Fruit fly (Drosophila melanogaster) whole organism, embryonic: ENCODE measurements around the gene Hs2st.
A peak's percentile ranks its signal among the peaks of the same experiment; 100 is the strongest.

Source experiments
- Abd-B ChIP-seq: fragments of 200-800 bp; sonication (Bioruptor generic); optimal IDR thresholded peaks from 2 replicates; lab custom pipeline; 2018; ENCODE audit warnings: missing biosample characterization, mild to moderate bottlenecking, missing genetic modification characterization, moderate library complexity
- Bdp1 ChIP-seq: fragments of 200-800 bp; sonication (Bioruptor generic); optimal IDR thresholded peaks from 3 replicates; lab custom pipeline; 2016; ENCODE audit warnings: missing biosample characterization, missing genetic modification characterization
- CG10274 ChIP-seq: fragments of 200-800 bp; sonication (Bioruptor generic); optimal IDR thresholded peaks from 3 replicates; lab custom pipeline; 2017; ENCODE audit warnings: missing biosample characterization, mild to moderate bottlenecking, missing genetic modification characterization
- CG11085 ChIP-seq: fragments of 200-800 bp; sonication (Bioruptor generic); IDR thresholded peaks from 2 replicates; pipeline ENCODE4 v1.3.6; 2022; ENCODE audit warnings: missing biosample characterization, missing genetic modification characterization
- CG12391 ChIP-seq: fragments of 200-800 bp; sonication (Bioruptor generic); optimal IDR thresholded peaks from 3 replicates; lab custom pipeline; 2018; ENCODE audit warnings: missing biosample characterization, mild to moderate bottlenecking, missing genetic modification characterization, moderate library complexity
- CG12769 ChIP-seq: fragments of 200-800 bp; sonication (Bioruptor generic); optimal IDR thresholded peaks from 2 replicates; lab custom pipeline; 2019; ENCODE audit warnings: missing biosample characterization, mild to moderate bottlenecking, missing genetic modification characterization, moderate library complexity
- CG1647 ChIP-seq: fragments of 200-800 bp; sonication (Bioruptor generic); optimal IDR thresholded peaks from 3 replicates; lab custom pipeline; 2016; ENCODE audit warnings: missing biosample characterization, missing genetic modification characterization
- CG17829 ChIP-seq: fragments of 200-800 bp; optimal IDR thresholded peaks from 2 replicates; lab custom pipeline; 2019; ENCODE audit warnings: missing biosample characterization, mild to moderate bottlenecking, missing genetic modification characterization, moderate library complexity
- CG2116 ChIP-seq: fragments of 200-800 bp; sonication (Bioruptor generic); optimal IDR thresholded peaks from 3 replicates; lab custom pipeline; 2018; ENCODE audit warnings: missing biosample characterization, mild to moderate bottlenecking, missing genetic modification characterization
- CG2129 ChIP-seq: fragments of 200-800 bp; sonication (Bioruptor generic); IDR thresholded peaks from 2 replicates; pipeline ENCODE4 v1.3.6; 2022; ENCODE audit warnings: missing biosample characterization, missing genetic modification characterization; ENCODE audit not compliant: partially characterized antibody
- CG2712 ChIP-seq: fragments of 200-800 bp; optimal IDR thresholded peaks from 3 replicates; lab custom pipeline; 2019; ENCODE audit warnings: missing biosample characterization, mild to moderate bottlenecking, missing genetic modification characterization, moderate library complexity
- CG30403 ChIP-seq: fragments of 200-800 bp; sonication (Bioruptor generic); optimal IDR thresholded peaks from 3 replicates; lab custom pipeline; 2016; ENCODE audit warnings: missing biosample characterization, missing genetic modification characterization
- CG31441 ChIP-seq: fragments of 200-800 bp; sonication (Bioruptor generic); IDR thresholded peaks from 2 replicates; pipeline ENCODE4 v1.3.6; 2022; ENCODE audit warnings: missing biosample characterization, missing genetic modification characterization
- CG42726 ChIP-seq: fragments of 200-800 bp; sonication (Bioruptor generic); IDR thresholded peaks from 2 replicates; pipeline ENCODE4 v1.3.6; 2022; ENCODE audit warnings: missing biosample characterization, missing genetic modification characterization; ENCODE audit not compliant: partially characterized antibody
- CG6854 ChIP-seq: fragments of 200-800 bp; sonication (Bioruptor generic); optimal IDR thresholded peaks from 3 replicates; lab custom pipeline; 2017; ENCODE audit warnings: missing biosample characterization, mild to moderate bottlenecking, missing genetic modification characterization
- CG7357 ChIP-seq: fragments of 200-800 bp; sonication (Bioruptor generic); IDR thresholded peaks from 3 replicates; pipeline ENCODE4 v1.3.6; 2022; ENCODE audit warnings: missing biosample characterization, missing genetic modification characterization
- Dad ChIP-seq: fragments of 200-800 bp; sonication (Bioruptor generic); optimal IDR thresholded peaks from 3 replicates; lab custom pipeline; 2016; ENCODE audit warnings: missing biosample characterization, missing genetic modification characterization
- Dek ChIP-seq: fragments of 200-800 bp; sonication (Bioruptor generic); optimal IDR thresholded peaks from 3 replicates; lab custom pipeline; 2019; ENCODE audit warnings: missing biosample characterization, mild to moderate bottlenecking, missing genetic modification characterization, moderate library complexity
- Dfd ChIP-seq, 2 experiments: fragments of >200 bp; optimal IDR thresholded peaks; 2 replicates each; lab custom pipeline; 2017; ENCODE audit warnings: missing biosample characterization in 2 of 2, missing genetic modification characterization in 2 of 2
- Dip3 ChIP-seq: fragments of 200-800 bp; sonication (Bioruptor generic); optimal IDR thresholded peaks from 3 replicates; lab custom pipeline; 2016; ENCODE audit warnings: missing biosample characterization, missing genetic modification characterization
- GATAe ChIP-seq: fragments of 200-800 bp; sonication (Bioruptor generic); conservative IDR thresholded peaks from 2 replicates; pipeline ENCODE4 v1.3.6; 2022; ENCODE audit warnings: missing biosample characterization, missing genetic modification characterization
- H2.0 ChIP-seq: fragments of 200-800 bp; sonication (Bioruptor generic); IDR thresholded peaks from 2 replicates; pipeline ENCODE4 v1.3.6; 2022; ENCODE audit warnings: missing biosample characterization, missing genetic modification characterization
- HLH4C ChIP-seq: fragments of 200-800 bp; sonication (Bioruptor generic); IDR thresholded peaks from 3 replicates; pipeline ENCODE4 v1.3.6; 2022; ENCODE audit warnings: missing biosample characterization, missing genetic modification characterization; ENCODE audit not compliant: partially characterized antibody
- Hand ChIP-seq: fragments of 200-800 bp; sonication (Bioruptor generic); optimal IDR thresholded peaks from 2 replicates; lab custom pipeline; 2017; ENCODE audit warnings: mild to moderate bottlenecking, missing biosample characterization, missing genetic modification reagents, missing genetic modification characterization
- Med ChIP-seq: fragments of 200-800 bp; sonication (Bioruptor generic); peaks from one replicate; lab custom pipeline; 2016; ENCODE audit warnings: missing biosample characterization, missing genetic modification characterization, mild to moderate bottlenecking, inconsistent platforms, moderate library complexity
- NC2β ChIP-seq: fragments of 200-800 bp; sonication (Bioruptor generic); optimal IDR thresholded peaks from 2 replicates; lab custom pipeline; 2016; ENCODE audit warnings: missing biosample characterization, missing genetic modification characterization
- NFAT ChIP-seq: fragments of 200-800 bp; sonication (Bioruptor generic); IDR thresholded peaks from 2 replicates; pipeline ENCODE4 v1.3.6; 2022; ENCODE audit warnings: missing biosample characterization, missing genetic modification characterization
- Nf-YA ChIP-seq: fragments of 200-800 bp; sonication (Bioruptor generic); IDR thresholded peaks from 2 replicates; pipeline ENCODE4 v1.3.6; 2022; ENCODE audit warnings: missing biosample characterization, missing genetic modification characterization
- Nf-YC ChIP-seq: fragments of 200-800 bp; optimal IDR thresholded peaks from 3 replicates; lab custom pipeline; 2019; ENCODE audit warnings: missing biosample characterization, mild to moderate bottlenecking, missing genetic modification characterization, moderate library complexity
- Pdp1 ChIP-seq, 2 experiments: fragments of 200-800 bp; sonication (Bioruptor generic); optimal IDR thresholded peaks; 3 replicates each; lab custom pipeline; 2016; ENCODE audit warnings: missing biosample characterization in 2 of 2, missing genetic modification characterization in 2 of 2, mild to moderate bottlenecking in 1 of 2, moderate library complexity in 1 of 2
- Sry-δ ChIP-seq: fragments of 200-800 bp; sonication (Bioruptor generic); optimal IDR thresholded peaks from 2 replicates; lab custom pipeline; 2016; ENCODE audit warnings: missing biosample characterization, missing genetic modification characterization
- aop ChIP-seq: fragments of 200-800 bp; sonication (Bioruptor generic); IDR thresholded peaks from 2 replicates; pipeline ENCODE4 v1.3.6; 2022; ENCODE audit warnings: missing biosample characterization, missing genetic modification characterization
- cg ChIP-seq: fragments of 200-800 bp; sonication (Bioruptor generic); optimal IDR thresholded peaks from 3 replicates; lab custom pipeline; 2019; ENCODE audit warnings: missing biosample characterization, mild to moderate bottlenecking, missing genetic modification characterization, moderate library complexity
- chinmo ChIP-seq: fragments of 200-800 bp; sonication (Bioruptor generic); IDR thresholded peaks from 4 replicates; pipeline ENCODE4 v1.3.6; 2022; ENCODE audit warnings: missing biosample characterization, missing genetic modification characterization; ENCODE audit not compliant: partially characterized antibody
- ems ChIP-seq: fragments of 200-800 bp; sonication (Bioruptor generic); optimal IDR thresholded peaks from 3 replicates; lab custom pipeline; 2016; ENCODE audit warnings: missing biosample characterization, missing genetic modification characterization
- h ChIP-seq: fragments of >200 bp; optimal IDR thresholded peaks from 2 replicates; lab custom pipeline; 2017
- ken ChIP-seq: fragments of 200-800 bp; sonication (Bioruptor generic); IDR thresholded peaks from 3 replicates; pipeline ENCODE4 v1.3.6; 2022; ENCODE audit warnings: missing biosample characterization, missing genetic modification characterization
- kni ChIP-seq: fragments of 200-800 bp; sonication (Bioruptor generic); optimal IDR thresholded peaks from 3 replicates; lab custom pipeline; 2017; ENCODE audit warnings: mild to moderate bottlenecking, missing biosample characterization, missing genetic modification reagents, missing genetic modification characterization
- mld ChIP-seq: fragments of 200-800 bp; sonication (Bioruptor generic); IDR thresholded peaks from 3 replicates; pipeline ENCODE4 v1.3.6; 2022; ENCODE audit warnings: missing biosample characterization, missing genetic modification characterization; ENCODE audit not compliant: partially characterized antibody
- pros ChIP-seq: fragments of 200-800 bp; sonication (Bioruptor generic); optimal IDR thresholded peaks from 3 replicates; lab custom pipeline; 2019; ENCODE audit warnings: missing biosample characterization, mild to moderate bottlenecking, missing genetic modification characterization, moderate library complexity
- repo ChIP-seq: fragments of 200-800 bp; sonication (Bioruptor generic); optimal IDR thresholded peaks from 2 replicates; lab custom pipeline; 2016; ENCODE audit warnings: missing biosample characterization, missing genetic modification characterization
- sc ChIP-seq, 3 experiments: fragments of >200 bp in 2 of 3; fragments of 200-800 bp in 1 of 3; sonication (Bioruptor generic) in 1 of 3; optimal IDR thresholded peaks; 2 replicates in 2 of 3; 3 replicates in 1 of 3; lab custom pipeline; 2017; ENCODE audit warnings: mild to moderate bottlenecking in 1 of 3, missing biosample characterization in 1 of 3, missing genetic modification characterization in 1 of 3, missing genetic modification reagents in 1 of 3
- slou ChIP-seq: fragments of 200-800 bp; sonication (Bioruptor generic); optimal IDR thresholded peaks from 3 replicates; lab custom pipeline; 2016; ENCODE audit warnings: missing biosample characterization, missing genetic modification characterization
- sr ChIP-seq: fragments of 200-800 bp; sonication (Bioruptor generic); IDR thresholded peaks from 3 replicates; pipeline ENCODE4 v1.3.6; 2022; ENCODE audit warnings: missing biosample characterization, missing genetic modification characterization
- tll ChIP-seq, 2 experiments: fragments of 200-800 bp in 1 of 2; fragments of >200 bp in 1 of 2; sonication (Bioruptor generic) in 1 of 2; optimal IDR thresholded peaks; 2 replicates each; lab custom pipeline; 2017 to 2019; ENCODE audit warnings: missing biosample characterization in 2 of 2, missing genetic modification characterization in 2 of 2, mild to moderate bottlenecking in 1 of 2, moderate library complexity in 1 of 2
- toy ChIP-seq: fragments of 200-800 bp; sonication (Bioruptor generic); IDR thresholded peaks from 2 replicates; pipeline ENCODE4 v1.3.6; 2022; ENCODE audit warnings: missing biosample characterization, missing genetic modification characterization
- twi ChIP-seq: fragments of 200-800 bp; optimal IDR thresholded peaks from 2 replicates; lab custom pipeline; 2019; ENCODE audit warnings: missing biosample characterization, mild to moderate bottlenecking, missing genetic modification characterization, moderate library complexity
- wor ChIP-seq: fragments of 200-800 bp; sonication (Bioruptor generic); IDR thresholded peaks from 2 replicates; pipeline ENCODE4 v1.3.6; 2022; ENCODE audit warnings: missing biosample characterization, missing genetic modification characterization
- zfh1 ChIP-seq: fragments of 200-800 bp; sonication (Bioruptor generic); IDR thresholded peaks from 3 replicates; pipeline ENCODE4 v1.3.6; 2022; ENCODE audit warnings: missing biosample characterization, missing genetic modification characterization

The Hs2st gene

dm6 chr2L:19423467-19424122, 21.0 kb downstream of the Hs2st start, which contains the start of the genes Alp12 and CG13085 (continued):
- TF ChIP-seq Sry-δ (GFP tag; lab: Kevin White, UChicago) (peak; percentile 58), Dad (GFP tag; lab: Kevin White, UChicago) (peak; percentile 86), CG11085 (GFP tag; lab: Robert Waterston, UW) (peak; percentile 87), mld (GFP tag; lab: Robert Waterston, UW) (0 out of 3 replicates have a peak, but pooled peaks have one; percentile 53), Dip3 (GFP tag; lab: Kevin White, UChicago) (peak; percentile 89), CG10274 (peak; percentile 89), Bdp1 (peak; percentile 88), HLH4C (GFP tag; lab: Robert Waterston, UW) (no peak), sr (GFP tag; lab: Robert Waterston, UW) (peak; percentile 72; the same call in 1 of the 3 replicates), CG12391 (tag; lab: Kevin White, UChicago) (peak; percentile 99), cg (GFP tag; lab: Kevin White, UChicago) (peak; percentile 5), ken (peak; percentile 92; the same call in 2 of the 3 replicates), Pdp1 (GFP tag; optimal IDR thresholded peaks at IDR 0.05; lab: Kevin White, UChicago) (peak; percentile 93 to 95), CG2712 (tag; lab: Kevin White, UChicago) (peak; percentile 99), CG17829 (peak; percentile 98), CG30403 (peak; percentile 99), Med (peak; percentile 97), chinmo (GFP tag; lab: Robert Waterston, UW) (peak; percentile 74; the same call in 1 of the 4 replicates), slou (GFP tag; lab: Kevin White, UChicago) (peak; percentile 94), CG2129 (GFP tag; lab: Robert Waterston, UW) (no peak), Dfd (GFP tag; optimal IDR thresholded peaks at IDR 0.05; lab: Kevin White, UChicago) (no peak), ems (GFP tag; lab: Kevin White, UChicago) (peak; percentile 94), NFAT (peak; percentile 92), wor (GFP tag; lab: Robert Waterston, UW) (peak; percentile 98), sc (optimal IDR thresholded peaks at IDR 0.05; lab: Kevin White, UChicago) (no peak), sc (GFP tag; optimal IDR thresholded peaks at IDR 0.05; lab: Kevin White, UChicago) (peak; percentile 98), H2.0 (GFP tag; lab: Robert Waterston, UW) (peak; percentile 95), Dek (peak; percentile 98), CG42726 (GFP tag; lab: Robert Waterston, UW) (no peak), CG12769 (tag; lab: Kevin White, UChicago) (peak; percentile 86), CG7357 (GFP tag; lab: Robert Waterston, UW) (peak; percentile 92), aop (peak; percentile 36), CG31441 (GFP tag; lab: Robert Waterston, UW) (peak; percentile 96), pros (peak; percentile 82), CG6854 (peak; percentile 98), NC2β (GFP tag; lab: Kevin White, UChicago) (peak; percentile 91), twi (tag; lab: Kevin White, UChicago) (peak; percentile 95), Nf-YA (peak; percentile 88), Abd-B (peak; percentile 94), zfh1 (GFP tag; lab: Robert Waterston, UW) (peak; percentile 91), h (lab: Kevin White, UChicago) (no peak), kni (peak; percentile 97), CG2116 (GFP tag; lab: Kevin White, UChicago) (peak; percentile 88), CG1647 (GFP tag; lab: Kevin White, UChicago) (peak; percentile 93), toy (GFP tag; lab: Robert Waterston, UW) (peak; percentile 91), Nf-YC (tag; lab: Kevin White, UChicago) (peak; percentile 95), tll (GFP tag; optimal IDR thresholded peaks at IDR 0.05; lab: Kevin White, UChicago) (peak in 1 of 2 experiments; percentile 37), GATAe (GFP tag; lab: Robert Waterston, UW) (peak; percentile 86), repo (GFP tag; lab: Kevin White, UChicago) (peak; percentile 85), Hand (GFP tag; lab: Kevin White, UChicago) (peak; percentile 99)
